Fruit fly (Drosophila melanogaster): ENCODE results near the gene CG14891.

The CG14891 gene

dm6 chr3R:16611240-16611639 lies 39.9 kb downstream of the CG14891 start:
- TF ChIP-seq CG11093 (GFP tag; IDR thresholded peaks at IDR 0.05), result no peak
- TF ChIP-seq CG2712 (tag; optimal IDR thresholded peaks at IDR 0.05), result peak; percentile 33
- TF ChIP-seq ems (GFP tag; optimal IDR thresholded peaks at IDR 0.05), result no peak
- no peak for TF ChIP-seq CG12769 (tag; optimal IDR thresholded peaks at IDR 0.05)

- no peak for TF ChIP-seq Stat92E (GFP tag; optimal IDR thresholded peaks at IDR 0.05)
- TF ChIP-seq btn (GFP tag; optimal IDR thresholded peaks at IDR 0.05), result no peak
- no peak for TF ChIP-seq Elba2 (GFP tag; optimal IDR thresholded peaks at IDR 0.05)
- no peak for TF ChIP-seq CG42726 (GFP tag; IDR thresholded peaks at IDR 0.05; ENCODE audit: partially characterized antibody)
- no peak for TF ChIP-seq Scr (GFP tag; IDR thresholded peaks at IDR 0.05; ENCODE audit: partially characterized antibody)
- no peak for TF ChIP-seq gt (GFP tag; IDR thresholded peaks at IDR 0.05)
These were observed 42.0 kb downstream of the CG14891 start, which contains the start of gene CG12783 for dm6 chr3R:16613300-16613699. TSS of gene CG12783 (minus strand) at chr3R:16613400.

dm6 chr3R:16614241-16614640 lies 42.9 kb downstream of the CG14891 start, which contains the start of gene CG10340:
TSS of gene CG10340 (minus strand) at chr3R:16614391.
- TF ChIP-seq toy (GFP tag; IDR thresholded peaks at IDR 0.05), result no peak
- no peak for TF ChIP-seq CG5245 (GFP tag; optimal IDR thresholded peaks at IDR 0.05)
- peak; percentile 89 for TF ChIP-seq Dref (GFP tag; IDR thresholded peaks at IDR 0.05)
- no peak for TF ChIP-seq lov (optimal IDR thresholded peaks at IDR 0.05)
- no peak for TF ChIP-seq lov (GFP tag; IDR thresholded peaks at IDR 0.05)
- peak; percentile 9 for TF ChIP-seq CG30403 (GFP tag; optimal IDR thresholded peaks at IDR 0.05)
- TF ChIP-seq gsb-n (tag; optimal IDR thresholded peaks at IDR 0.05), result no peak
- TF ChIP-seq gro (GFP tag; optimal IDR thresholded peaks at IDR 0.05), result no peak
- TF ChIP-seq D (optimal IDR thresholded peaks at IDR 0.05), result no peak
- no peak for TF ChIP-seq D (GFP tag; optimal IDR thresholded peaks at IDR 0.05)
- TF ChIP-seq CG1233 (GFP tag; optimal IDR thresholded peaks at IDR 0.05), result no peak
- TF ChIP-seq CG1647 (GFP tag; optimal IDR thresholded peaks at IDR 0.05), result no peak
- no peak for TF ChIP-seq MTF-1 (GFP tag; optimal IDR thresholded peaks at IDR 0.05; ENCODE audit: borderline replicate concordance)
- peak; percentile 65 for TF ChIP-seq hb (GFP tag; IDR thresholded peaks at IDR 0.05; ENCODE audit: partially characterized antibody)
- TF ChIP-seq CG5180 (GFP tag; optimal IDR thresholded peaks at IDR 0.05), result no peak
- TF ChIP-seq run (tag; optimal IDR thresholded peaks at IDR 0.05), result no peak
- no peak for TF ChIP-seq vfl (GFP tag; optimal IDR thresholded peaks at IDR 0.05)
- no peak for TF ChIP-seq en (GFP tag; optimal IDR thresholded peaks at IDR 0.05)
- no peak for TF ChIP-seq Lpt (GFP tag; optimal IDR thresholded peaks at IDR 0.05)
- TF ChIP-seq CG18476 (GFP tag; optimal IDR thresholded peaks at IDR 0.05), result no peak
- TF ChIP-seq br (optimal IDR thresholded peaks at IDR 0.05), result no peak
- no peak for TF ChIP-seq Rx (GFP tag; IDR thresholded peaks at IDR 0.05)
- no peak for TF ChIP-seq Antp (GFP tag; optimal IDR thresholded peaks at IDR 0.05)
- TF ChIP-seq CG6854 (GFP tag; optimal IDR thresholded peaks at IDR 0.05), result no peak
- TF ChIP-seq HLH54F (GFP tag; optimal IDR thresholded peaks at IDR 0.05), result no peak
- no peak for TF ChIP-seq CG10565 (GFP tag; optimal IDR thresholded peaks at IDR 0.05)
- no peak for TF ChIP-seq sob (GFP tag; IDR thresholded peaks at IDR 0.05)
- no peak for TF ChIP-seq chm (GFP tag; IDR thresholded peaks at IDR 0.05)
- TF ChIP-seq Atf6 (GFP tag; IDR thresholded peaks at IDR 0.05), result no peak
- peak; percentile 11 for TF ChIP-seq CG12391 (tag; optimal IDR thresholded peaks at IDR 0.05)
- 0 out of 3 replicates have a peak, but pooled peaks have one; percentile 30 for TF ChIP-seq CG34422 (GFP tag; IDR thresholded peaks at IDR 0.05)
- TF ChIP-seq Mad (GFP tag; optimal IDR thresholded peaks at IDR 0.05), result no peak
- TF ChIP-seq prd (optimal IDR thresholded peaks at IDR 0.05), result no peak
- peak; percentile 30; the same call in 1 of the 3 replicates for TF ChIP-seq prd (GFP tag; IDR thresholded peaks at IDR 0.05)
- TF ChIP-seq CG6272 (GFP tag; IDR thresholded peaks at IDR 0.05), result no peak
- no peak for TF ChIP-seq Optix (GFP tag; IDR thresholded peaks at IDR 0.05)
- TF ChIP-seq otp (GFP tag; IDR thresholded peaks at IDR 0.05), result no peak
- TF ChIP-seq knrl (GFP tag; IDR thresholded peaks at IDR 0.05; ENCODE audit: partially characterized antibody), result peak; percentile 85
- no peak for TF ChIP-seq Fer2 (tag; optimal IDR thresholded peaks at IDR 0.05)
- no peak for TF ChIP-seq CG9609 (GFP tag; optimal IDR thresholded peaks at IDR 0.05)

Measured in whole organism, embryonic.